Worm (Caenorhabditis elegans): ENCODE measurements around the gene F55A11.8.

DNA sequence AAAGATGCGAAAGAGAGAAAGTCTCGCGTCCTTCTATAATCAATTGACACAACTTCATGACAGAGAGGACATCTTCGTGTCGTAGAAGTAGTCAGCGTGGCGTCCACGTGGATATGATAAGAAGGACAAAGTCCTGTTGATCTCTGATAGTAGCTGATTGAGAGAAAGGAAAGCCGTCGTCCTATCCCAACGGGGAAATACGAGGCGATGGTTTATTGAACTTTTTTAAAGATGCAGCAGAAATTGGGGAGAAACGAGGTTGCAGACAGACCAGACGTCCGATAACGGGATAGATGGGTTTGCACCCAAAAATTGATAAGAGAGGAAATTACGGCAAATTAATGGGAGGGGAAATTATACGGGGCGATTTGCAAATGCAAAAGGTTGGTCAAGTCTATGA is 14.5 kb downstream of the F55A11.8 start:
- TF ChIP-seq ztf-11 (tag; optimal IDR thresholded peaks at IDR 0.05) (no peak), nhr-28 (tag; optimal IDR thresholded peaks at IDR 0.05) (no peak), nhr-76 (tag; optimal IDR thresholded peaks at IDR 0.05) (no peak), fos-1 (tag; optimal IDR thresholded peaks at IDR 0.05) (no peak), nfya-1 (tag; optimal IDR thresholded peaks at IDR 0.05; ENCODE audit: insufficient read depth) (peak; percentile 27), lsy-12 (tag; optimal IDR thresholded peaks at IDR 0.05) (peak; percentile 65), pha-4 (tag; optimal IDR thresholded peaks at IDR 0.05) (no peak), zag-1 (tag; optimal IDR thresholded peaks at IDR 0.05) (no peak), nhr-12 (tag; optimal IDR thresholded peaks at IDR 0.05) (no peak), ztf-4 (tag; optimal IDR thresholded peaks at IDR 0.05) (no peak)
